Fruit fly (Drosophila melanogaster) Kc167 (cell line): ENCODE measurements around the gene Dscam2.

Experiments used
- insv ChIP-seq: fragments of >200 bp; optimal IDR thresholded peaks from 3 replicates; lab custom pipeline; 2018; ENCODE audit warnings: missing external identifiers
- ttk ChIP-seq: sonication (Bioruptor generic); optimal IDR thresholded peaks from 2 replicates; lab custom pipeline; 2017; ENCODE audit warnings: missing external identifiers

- no peak for TF ChIP-seq insv (lab: Kevin White, UChicago)
- TF ChIP-seq ttk = no peak
Observed at dm6 chr3L:7122136-7122535, 67.6 kb downstream of the Dscam2 start.
